Worm (Caenorhabditis elegans) whole organism, young adult: ENCODE measurements around the gene Y73C8B.3.
A peak's percentile ranks its signal among the peaks of the same experiment; 100 is the strongest.

Experiments
- B0261.1 ChIP-seq: sonication (generic microtip); optimal IDR thresholded peaks from 2 replicates; lab custom pipeline; 2016; ENCODE audit warnings: mild to moderate bottlenecking, missing genetic modification characterization, moderate library complexity, missing compliant biosample characterization
- C17E4.6 ChIP-seq: fragments of 200-800 bp; sonication (Bioruptor generic); IDR thresholded peaks from 2 replicates; pipeline ENCODE4 v1.3.6; 2022; ENCODE audit warnings: missing genetic modification reagents, missing genetic modification characterization, missing compliant biosample characterization
- F33H1.4 ChIP-seq: fragments of 200-800 bp; sonication (Bioruptor generic); IDR thresholded peaks from 2 replicates; pipeline ENCODE4 v1.3.6; 2022; ENCODE audit warnings: missing genetic modification reagents, missing genetic modification characterization, missing compliant biosample characterization
- F57A8.1 ChIP-seq: fragments of 200-800 bp; sonication (Bioruptor generic); optimal IDR thresholded peaks from 2 replicates; lab custom pipeline; 2018; ENCODE audit warnings: mild to moderate bottlenecking, missing genetic modification characterization, moderate library complexity, missing compliant biosample characterization
- T07F8.4 ChIP-seq: sonication (generic microtip); optimal IDR thresholded peaks from 2 replicates; lab custom pipeline; 2016; ENCODE audit warnings: mild to moderate bottlenecking, missing genetic modification characterization, moderate library complexity, missing compliant biosample characterization
- Y95B8A.8 ChIP-seq: fragments of 200-800 bp; sonication (Bioruptor generic); IDR thresholded peaks from 2 replicates; pipeline ENCODE4 v1.3.6; 2022; ENCODE audit warnings: missing genetic modification reagents, missing genetic modification characterization, missing compliant biosample characterization
- ZK185.1 ChIP-seq: sonication (generic microtip); optimal IDR thresholded peaks from 2 replicates; lab custom pipeline; 2016; ENCODE audit warnings: mild to moderate bottlenecking, missing genetic modification characterization, missing compliant biosample characterization; ENCODE audit not compliant: poor library complexity, severe bottlenecking
- akir-1 ChIP-seq: fragments of 200-800 bp; sonication (Bioruptor generic); optimal IDR thresholded peaks from 2 replicates; lab custom pipeline; 2018; ENCODE audit warnings: mild to moderate bottlenecking, missing genetic modification characterization, moderate library complexity, missing compliant biosample characterization
- aptf-3 ChIP-seq: fragments of 200-800 bp; sonication (Bioruptor generic); IDR thresholded peaks from 2 replicates; pipeline ENCODE4 v1.3.6; 2022; ENCODE audit warnings: missing genetic modification characterization, missing compliant biosample characterization
- atf-7 ChIP-seq: sonication (generic microtip); optimal IDR thresholded peaks from 2 replicates; lab custom pipeline; 2017; ENCODE audit warnings: mild to moderate bottlenecking, missing genetic modification characterization, missing compliant biosample characterization
- attf-3 ChIP-seq: fragments of 200-800 bp; sonication (Bioruptor generic); conservative IDR thresholded peaks from 2 replicates; pipeline ENCODE4 v1.3.6; 2022; ENCODE audit warnings: missing genetic modification reagents, missing genetic modification characterization, missing compliant biosample characterization
- cebp-1 ChIP-seq, 2 experiments: fragments of 200-800 bp in 1 of 2; sonication (Bioruptor generic) in 1 of 2; sonication (generic microtip) in 1 of 2; IDR thresholded peaks in 1 of 2; optimal IDR thresholded peaks in 1 of 2; 2 replicates each; pipeline versions ENCODE4 v1.3.6 to Lab custom; 2017 to 2022; ENCODE audit warnings: missing compliant biosample characterization in 2 of 2, missing genetic modification characterization in 2 of 2, mild to moderate bottlenecking in 1 of 2, missing genetic modification reagents in 1 of 2, moderate library complexity in 1 of 2
- egl-44 ChIP-seq: fragments of 200-800 bp; sonication (Bioruptor generic); IDR thresholded peaks from 2 replicates; pipeline ENCODE4 v1.3.6; 2022; ENCODE audit warnings: missing genetic modification reagents, missing genetic modification characterization, missing compliant biosample characterization
- gei-17 ChIP-seq: fragments of 200-800 bp; sonication (Bioruptor generic); optimal IDR thresholded peaks from 2 replicates; lab custom pipeline; 2018; ENCODE audit warnings: mild to moderate bottlenecking, missing genetic modification characterization, missing compliant biosample characterization
- hsf-1 ChIP-seq: fragments of 200-800 bp; sonication (Bioruptor generic); IDR thresholded peaks from 2 replicates; pipeline ENCODE4 v1.3.6; 2022; ENCODE audit warnings: missing genetic modification reagents, missing genetic modification characterization, missing compliant biosample characterization
- lin-26 ChIP-seq: fragments of 200-800 bp; sonication (Bioruptor generic); IDR thresholded peaks from 2 replicates; pipeline ENCODE4 v1.3.6; 2022; ENCODE audit warnings: missing genetic modification reagents, missing genetic modification characterization, missing compliant biosample characterization
- lsl-1 ChIP-seq: fragments of 200-800 bp; sonication (Bioruptor generic); optimal IDR thresholded peaks from 2 replicates; lab custom pipeline; 2018; ENCODE audit warnings: mild to moderate bottlenecking, missing genetic modification characterization, moderate library complexity, missing compliant biosample characterization
- lsy-27 ChIP-seq: sonication (generic microtip); optimal IDR thresholded peaks from 2 replicates; lab custom pipeline; 2017; ENCODE audit warnings: missing genetic modification characterization, mild to moderate bottlenecking, missing compliant biosample characterization, antibody characterized with exemption, missing genotype, borderline replicate concordance; ENCODE audit not compliant: insufficient read depth
- madf-10 ChIP-seq: sonication (generic microtip); optimal IDR thresholded peaks from 2 replicates; lab custom pipeline; 2016; ENCODE audit warnings: mild to moderate bottlenecking, missing genetic modification characterization, missing compliant biosample characterization
- mcd-1 ChIP-seq: fragments of 200-800 bp; sonication (Bioruptor generic); IDR thresholded peaks from 2 replicates; pipeline ENCODE4 v1.3.6; 2022; ENCODE audit warnings: missing genetic modification reagents, missing genetic modification characterization, missing compliant biosample characterization
- mel-28 ChIP-seq: sonication (generic microtip); optimal IDR thresholded peaks from 2 replicates; lab custom pipeline; 2016; ENCODE audit warnings: borderline replicate concordance, mild to moderate bottlenecking, missing genetic modification characterization, missing compliant biosample characterization
- mxl-1 ChIP-seq: sonication (generic microtip); optimal IDR thresholded peaks from 2 replicates; lab custom pipeline; 2016; ENCODE audit warnings: missing genetic modification characterization, missing compliant biosample characterization
- nfya-1 ChIP-seq: sonication (generic microtip); optimal IDR thresholded peaks from 2 replicates; lab custom pipeline; 2017; ENCODE audit warnings: antibody characterized with exemption, missing compliant biosample characterization, missing genetic modification characterization, borderline replicate concordance; ENCODE audit not compliant: insufficient read depth
- nhr-27 ChIP-seq: fragments of 200-800 bp; sonication (Bioruptor generic); optimal IDR thresholded peaks from 2 replicates; lab custom pipeline; 2018; ENCODE audit warnings: mild to moderate bottlenecking, missing genetic modification characterization, moderate library complexity, missing compliant biosample characterization
- nhr-80 ChIP-seq: sonication (generic microtip); optimal IDR thresholded peaks from 2 replicates; lab custom pipeline; 2016; ENCODE audit warnings: missing genetic modification characterization, missing compliant biosample characterization
- nhr-90 ChIP-seq: sonication (generic microtip); optimal IDR thresholded peaks from 2 replicates; lab custom pipeline; 2016; ENCODE audit warnings: missing genotype, mild to moderate bottlenecking, missing genetic modification characterization, missing compliant biosample characterization
- pbrm-1 ChIP-seq: fragments of 200-800 bp; sonication (Bioruptor generic); IDR thresholded peaks from 2 replicates; pipeline ENCODE4 v1.3.6; 2022; ENCODE audit warnings: missing genetic modification reagents, missing genetic modification characterization, missing compliant biosample characterization
- rpc-1 ChIP-seq, 2 experiments: fragments of 150-350 bp in 1 of 2; sonication (generic microtip) in 1 of 2; optimal IDR thresholded peaks; 2 replicates each; lab custom pipeline; 2014 to 2018; ENCODE audit warnings: missing biosample characterization in 1 of 2, missing genetic modification characterization in 1 of 2, missing genetic modification reagents in 1 of 2, missing genotype in 1 of 2
- snpc-1.3 ChIP-seq: sonication (generic microtip); optimal IDR thresholded peaks from 2 replicates; lab custom pipeline; 2017; ENCODE audit warnings: missing genetic modification characterization, mild to moderate bottlenecking, missing compliant biosample characterization, antibody characterized with exemption, moderate library complexity, missing genotype, missing genetic modification reagents; ENCODE audit not compliant: insufficient read depth
- snpc-4 ChIP-seq, 5 experiments: fragments of 150-350 bp in 1 of 5; sonication (generic microtip) in 4 of 5; optimal IDR thresholded peaks; 2 replicates each; lab custom pipeline; 2014 to 2018; ENCODE audit warnings: missing genetic modification characterization in 5 of 5, missing biosample characterization in 3 of 5, antibody characterized with exemption in 2 of 5, mild to moderate bottlenecking in 2 of 5, missing compliant biosample characterization in 2 of 5, missing genotype in 2 of 5, moderate library complexity in 2 of 5, missing genetic modification reagents in 1 of 5
- sptf-2 ChIP-seq: fragments of 200-800 bp; sonication (Bioruptor generic); optimal IDR thresholded peaks from 2 replicates; lab custom pipeline; 2018; ENCODE audit warnings: mild to moderate bottlenecking, missing genetic modification characterization, missing compliant biosample characterization
- tbx-9 ChIP-seq: sonication (generic microtip); optimal IDR thresholded peaks from 2 replicates; lab custom pipeline; 2016; ENCODE audit warnings: borderline replicate concordance, missing genetic modification characterization, inconsistent platforms, missing compliant biosample characterization
- unc-130 ChIP-seq: sonication (generic microtip); optimal IDR thresholded peaks from 2 replicates; lab custom pipeline; 2016; ENCODE audit warnings: missing genetic modification reagents, missing genetic modification characterization, missing compliant biosample characterization
- xnd-1 ChIP-seq: sonication (generic microtip); optimal IDR thresholded peaks from 2 replicates; lab custom pipeline; 2016; ENCODE audit warnings: missing genotype, missing genetic modification reagents, missing genetic modification characterization, missing compliant biosample characterization
- zfh-2 ChIP-seq: fragments of 200-800 bp; sonication (Bioruptor generic); conservative IDR thresholded peaks from 2 replicates; pipeline ENCODE4 v1.3.6; 2022; ENCODE audit warnings: missing genetic modification reagents, missing genetic modification characterization, missing compliant biosample characterization
- ztf-18 ChIP-seq: sonication (generic microtip); optimal IDR thresholded peaks from 2 replicates; lab custom pipeline; 2016; ENCODE audit warnings: missing genotype, mild to moderate bottlenecking, missing genetic modification characterization, missing compliant biosample characterization
- ztf-28 ChIP-seq: fragments of 200-800 bp; sonication (Bioruptor generic); IDR thresholded peaks from 2 replicates; pipeline ENCODE4 v1.3.6; 2022; ENCODE audit warnings: missing genetic modification reagents, missing genetic modification characterization, missing compliant biosample characterization

The Y73C8B.3 gene

DNA sequence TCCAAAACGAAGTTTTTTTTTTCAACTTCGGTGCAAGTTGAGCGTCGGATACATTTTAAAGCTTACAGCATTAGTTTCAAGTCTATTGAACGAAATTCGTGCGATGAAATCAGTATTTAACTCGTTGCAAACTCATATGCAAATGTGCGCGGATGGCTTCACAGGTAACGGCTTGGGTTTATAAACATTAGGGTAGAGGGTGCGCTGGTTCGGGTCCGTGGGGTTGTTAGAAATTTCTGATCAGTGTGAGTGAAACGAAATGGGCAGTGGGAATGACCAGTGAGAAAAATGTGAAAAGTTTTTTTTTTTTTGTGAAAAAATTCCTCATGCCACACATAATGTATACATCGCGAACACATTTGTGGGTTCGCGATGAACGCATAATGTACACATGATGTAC is 29.9 kb downstream of the Y73C8B.3 start (continued):
- TF ChIP-seq unc-130 (GFP tag; lab: Kevin White, UChicago) (no peak), tbx-9 (tag; lab: Kevin White, UChicago) (no peak), Y95B8A.8 (GFP tag; lab: Robert Waterston, UW) (0 out of 2 replicates have a peak, but pooled peaks have one; percentile 16), mel-28 (tag; lab: Kevin White, UChicago) (no peak), nfya-1 (tag; lab: Kevin White, UChicago) (no peak), F33H1.4 (GFP tag; lab: Robert Waterston, UW) (peak; percentile 27; the same call in 1 of the 2 replicates), rpc-1 (optimal IDR thresholded peaks at IDR 0.05; lab: Kevin White, UChicago) (peak; percentile 71), rpc-1 (tag; optimal IDR thresholded peaks at IDR 0.05; lab: Kevin White, UChicago) (peak; percentile 95), nhr-27 (tag; lab: Kevin White, UChicago) (no peak), attf-3 (GFP tag; lab: Robert Waterston, UW) (no peak), aptf-3 (peak; percentile 74; the same call in 1 of the 2 replicates), ZK185.1 (no peak), hsf-1 (peak; percentile 49; the same call in 1 of the 2 replicates), nhr-80 (tag; lab: Kevin White, UChicago) (no peak), C17E4.6 (GFP tag; lab: Robert Waterston, UW) (no peak), pbrm-1 (0 out of 2 replicates have a peak, but pooled peaks have one; percentile 41), egl-44 (GFP tag; lab: Robert Waterston, UW) (0 out of 2 replicates have a peak, but pooled peaks have one; percentile 23), sptf-2 (no peak), atf-7 (tag; lab: Kevin White, UChicago) (no peak), lin-26 (GFP tag; lab: Robert Waterston, UW) (peak; percentile 90), snpc-4 (GFP tag; optimal IDR thresholded peaks at IDR 0.05; lab: Kevin White, UChicago) (peak; percentile 69), snpc-4 (tag; optimal IDR thresholded peaks at IDR 0.05; lab: Kevin White, UChicago) (peak in 1 of 4 experiments; percentile 59), F57A8.1 (GFP tag; lab: Kevin White, UChicago) (no peak), mcd-1 (GFP tag; lab: Robert Waterston, UW) (0 out of 2 replicates have a peak, but pooled peaks have one; percentile 21), T07F8.4 (peak; percentile 47), B0261.1 (tag; lab: Kevin White, UChicago) (peak; percentile 61), xnd-1 (peak; percentile 5), madf-10 (tag; lab: Kevin White, UChicago) (peak; percentile 2), mxl-1 (tag; lab: Kevin White, UChicago) (peak; percentile 47), ztf-18 (peak; percentile 30), cebp-1 (GFP tag; IDR thresholded peaks at IDR 0.05; lab: Robert Waterston, UW) (no peak), cebp-1 (tag; optimal IDR thresholded peaks at IDR 0.05; lab: Kevin White, UChicago) (no peak), nhr-90 (tag; lab: Kevin White, UChicago) (peak; percentile 74), akir-1 (no peak), lsl-1 (GFP tag; lab: Kevin White, UChicago) (peak; percentile 40)

DNA sequence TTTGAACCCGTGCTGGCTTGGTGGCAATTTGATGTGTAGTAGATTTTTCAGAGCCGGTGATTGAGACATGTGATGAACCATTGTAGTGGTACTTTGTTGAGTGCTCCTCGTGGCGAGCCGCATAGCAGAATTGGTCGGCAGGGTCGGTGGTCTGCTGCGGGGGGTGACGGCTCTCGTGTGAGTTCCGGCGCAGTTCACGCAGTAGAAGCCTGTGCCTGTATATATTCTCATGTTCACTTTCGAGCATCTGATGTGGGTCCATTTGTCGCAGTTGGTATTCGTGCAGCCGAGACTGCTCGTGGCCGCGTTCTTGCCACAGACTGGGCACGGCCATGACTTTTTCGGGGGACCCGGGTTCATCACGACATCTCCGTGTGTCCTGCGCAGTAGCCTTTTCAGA is 30.7 kb downstream of the Y73C8B.3 start:
- TF ChIP-seq zfh-2 (GFP tag; lab: Robert Waterston, UW) (peak; percentile 67), gei-17 (no peak), lsy-27 (tag; lab: Kevin White, UChicago) (no peak), snpc-1.3 (tag; lab: Kevin White, UChicago) (no peak), ztf-28 (GFP tag; lab: Robert Waterston, UW) (no peak)
- TF ChIP-seq, all 124 proteins: peak for 1
